Worm (Caenorhabditis elegans): ENCODE results near the gene pzf-1.

DNA sequence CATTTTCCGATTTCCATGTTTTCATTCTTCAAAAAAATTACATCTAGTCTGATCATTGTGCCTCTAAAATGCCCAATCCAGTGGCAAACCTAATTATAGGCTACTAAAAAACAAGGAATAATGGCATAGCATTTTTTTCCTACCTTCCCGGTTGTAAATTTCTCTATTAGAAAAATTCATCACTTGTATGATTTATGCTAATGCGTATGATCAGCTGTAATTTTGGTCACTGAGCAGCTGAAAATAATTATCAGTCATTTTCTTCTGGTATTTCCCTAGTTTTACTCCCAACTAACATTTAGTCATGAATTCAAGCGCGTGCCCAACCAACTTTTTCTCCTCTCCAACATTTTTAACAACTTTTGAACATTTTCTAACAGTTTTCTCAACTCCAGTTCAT lies 27.3 kb upstream of the pzf-1 start, which contains the start of gene srh-186:
- TF ChIP-seq unc-30 (tag; optimal IDR thresholded peaks at IDR 0.05) (no peak), fkh-10 (GFP tag; optimal IDR thresholded peaks at IDR 0.05) (no peak), nhr-12 (tag; optimal IDR thresholded peaks at IDR 0.05) (no peak), nhr-11 (tag; optimal IDR thresholded peaks at IDR 0.05) (no peak), fos-1 (tag; optimal IDR thresholded peaks at IDR 0.05) (no peak), mdl-1 (tag; optimal IDR thresholded peaks at IDR 0.05) (no peak), nhr-237 (tag; optimal IDR thresholded peaks at IDR 0.05) (no peak)
